Worm (Caenorhabditis elegans): ENCODE measurements around the gene C08B6.3.
A peak's percentile ranks its signal among the peaks of the same experiment; 100 is the strongest.

Gene C08B6.3

ce11 chrV:10084864-10085263, 27.2 kb downstream of the C08B6.3 start, which contains the start of gene R04B5.6:
Gene R04B5.6, plus strand, starts transcription at chrV:10085164.
- no peak for TF ChIP-seq pag-3 (tag; optimal IDR thresholded peaks at IDR 0.05; ENCODE audit: borderline replicate concordance)
- TF ChIP-seq odd-2 (tag; optimal IDR thresholded peaks at IDR 0.05) = no peak
- TF ChIP-seq lin-11 (tag; optimal IDR thresholded peaks at IDR 0.05) = no peak
- TF ChIP-seq Y22D7AL.16 (tag; optimal IDR thresholded peaks at IDR 0.05) = no peak
- TF ChIP-seq dmd-4 (tag; optimal IDR thresholded peaks at IDR 0.05; ENCODE audit: borderline replicate concordance) = no peak
- TF ChIP-seq zip-5 (tag; optimal IDR thresholded peaks at IDR 0.05) = no peak
- no peak for TF ChIP-seq elt-4 (tag; optimal IDR thresholded peaks at IDR 0.05)
- TF ChIP-seq ceh-48 (tag; optimal IDR thresholded peaks at IDR 0.05) = no peak
- no peak for TF ChIP-seq pqm-1 (tag; optimal IDR thresholded peaks at IDR 0.05)
- TF ChIP-seq ceh-9 (tag; optimal IDR thresholded peaks at IDR 0.05) = no peak
- no peak for TF ChIP-seq ceh-34 (tag; optimal IDR thresholded peaks at IDR 0.05)

- no peak for TF ChIP-seq madf-2 (tag; optimal IDR thresholded peaks at IDR 0.05)
- peak; percentile 100 for TF ChIP-seq ceh-30 (tag; optimal IDR thresholded peaks at IDR 0.05)
- TF ChIP-seq unc-55 (GFP tag; optimal IDR thresholded peaks at IDR 0.05) = peak; percentile 54
- TF ChIP-seq dmd-4 (tag; optimal IDR thresholded peaks at IDR 0.05; ENCODE audit: borderline replicate concordance) = no peak
- TF ChIP-seq lim-6 (tag; optimal IDR thresholded peaks at IDR 0.05) = no peak
Observed at ce11 chrV:10083999-10084468, 28.1 kb downstream of the C08B6.3 start, which contains the start of gene nhr-12. Gene nhr-12, minus strand, starts transcription at chrV:10084049.

- TF ChIP-seq mec-3 (tag; optimal IDR thresholded peaks at IDR 0.05; ENCODE audit: borderline replicate concordance) (no peak), ceh-30 (tag; optimal IDR thresholded peaks at IDR 0.05) (peak; percentile 51), sox-2 (GFP tag; IDR thresholded peaks at IDR 0.05) (no peak)
Observed at ce11 chrV:10081636-10082035, 30.5 kb downstream of the C08B6.3 start, which contains the start of gene nhr-205. Gene nhr-205, minus strand, starts transcription at chrV:10081776.

ce11 chrV:10080905-10081304, 31.2 kb downstream of the C08B6.3 start:
- TF ChIP-seq ceh-9 (tag; optimal IDR thresholded peaks at IDR 0.05) (no peak), lim-6 (tag; optimal IDR thresholded peaks at IDR 0.05) (no peak), ceh-30 (tag; optimal IDR thresholded peaks at IDR 0.05) (no peak), F13H6.1 (tag; optimal IDR thresholded peaks at IDR 0.05) (no peak)

ce11 chrV:10078244-10078643, 33.8 kb downstream of the C08B6.3 start, which contains the start of gene R04B5.1:
Gene R04B5.1, minus strand, starts transcription at chrV:10078344.
- TF ChIP-seq ttx-3 (tag; optimal IDR thresholded peaks at IDR 0.05) (no peak), nfya-1 (tag; optimal IDR thresholded peaks at IDR 0.05) (no peak), lin-11 (tag; optimal IDR thresholded peaks at IDR 0.05) (no peak), ets-4 (tag; optimal IDR thresholded peaks at IDR 0.05) (no peak), syd-9 (tag; optimal IDR thresholded peaks at IDR 0.05) (no peak), ahr-1 (tag; optimal IDR thresholded peaks at IDR 0.05) (no peak), Y22D7AL.16 (tag; optimal IDR thresholded peaks at IDR 0.05) (no peak), rnt-1 (tag; optimal IDR thresholded peaks at IDR 0.05) (no peak), elt-2 (tag; optimal IDR thresholded peaks at IDR 0.05) (no peak), ceh-19 (GFP tag; optimal IDR thresholded peaks at IDR 0.05) (no peak), K09A11.1 (tag; optimal IDR thresholded peaks at IDR 0.05; ENCODE audit: insufficient read depth) (no peak), unc-3 (GFP tag; conservative IDR thresholded peaks at IDR 0.05) (no peak), unc-3 (tag; optimal IDR thresholded peaks at IDR 0.05) (no peak), F13H6.1 (tag; optimal IDR thresholded peaks at IDR 0.05) (no peak), elt-4 (tag; optimal IDR thresholded peaks at IDR 0.05) (no peak), pha-4 (tag; optimal IDR thresholded peaks at IDR 0.05) (no peak), ceh-18 (tag; optimal IDR thresholded peaks at IDR 0.05) (no peak)

- TF ChIP-seq ceh-45 (GFP tag; IDR thresholded peaks at IDR 0.05) (no peak), ceh-48 (tag; optimal IDR thresholded peaks at IDR 0.05) (no peak), rnt-1 (tag; optimal IDR thresholded peaks at IDR 0.05) (no peak), ceh-22 (tag; optimal IDR thresholded peaks at IDR 0.05) (no peak), pros-1 (tag; optimal IDR thresholded peaks at IDR 0.05) (no peak), C08G9.2 (tag; optimal IDR thresholded peaks at IDR 0.05) (no peak), C38D4.7 (GFP tag; optimal IDR thresholded peaks at IDR 0.05) (no peak), ets-4 (tag; optimal IDR thresholded peaks at IDR 0.05) (no peak), zip-5 (tag; optimal IDR thresholded peaks at IDR 0.05) (no peak), nfya-1 (tag; optimal IDR thresholded peaks at IDR 0.05) (no peak), ceh-30 (tag; optimal IDR thresholded peaks at IDR 0.05) (no peak)
Observed at ce11 chrV:10075441-10075840, 36.6 kb downstream of the C08B6.3 start, which contains the start of gene F57A8.7. Gene F57A8.7, plus strand, starts transcription at chrV:10075741.
